Worm (Caenorhabditis elegans): ENCODE measurements around the gene T11G6.4.

DNA sequence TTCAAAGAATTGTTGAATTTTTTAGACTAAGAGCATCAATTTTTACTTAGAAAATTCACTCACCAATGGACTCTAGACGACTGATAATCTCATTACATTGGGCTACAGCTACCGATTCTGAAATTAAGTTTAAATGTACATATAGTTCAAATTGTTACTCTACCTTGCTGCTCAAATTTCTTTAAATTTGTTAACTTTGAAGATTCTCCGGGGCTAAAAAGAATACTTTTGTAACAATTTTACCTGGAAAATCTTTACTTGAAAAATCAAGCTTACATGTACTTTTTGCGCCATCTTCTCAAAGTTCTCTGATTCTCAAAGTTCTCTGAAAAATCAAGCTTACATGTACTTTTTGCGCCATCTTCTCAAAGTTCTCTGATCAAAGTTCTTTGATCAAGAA lies 27.8 kb upstream of the T11G6.4 start, which contains the start of gene sdz-13:
- no peak for TF ChIP-seq snpc-4 (GFP tag; optimal IDR thresholded peaks at IDR 0.05)
- no peak for TF ChIP-seq snpc-4 (tag; optimal IDR thresholded peaks at IDR 0.05)
- no peak for TF ChIP-seq athp-1 (tag; optimal IDR thresholded peaks at IDR 0.05)
- TF ChIP-seq repo-1 (tag; optimal IDR thresholded peaks at IDR 0.05) = no peak
- no peak for TF ChIP-seq him-1 (tag; optimal IDR thresholded peaks at IDR 0.05)
- no peak for TF ChIP-seq ama-1 (optimal IDR thresholded peaks at IDR 0.05)
- TF ChIP-seq ama-1 (GFP tag; optimal IDR thresholded peaks at IDR 0.05) = no peak
- TF ChIP-seq nhr-90 (tag; optimal IDR thresholded peaks at IDR 0.05) = no peak
- TF ChIP-seq F57A8.1 (GFP tag; optimal IDR thresholded peaks at IDR 0.05) = no peak
- no peak for TF ChIP-seq pha-4 (tag; optimal IDR thresholded peaks at IDR 0.05)
- no peak for TF ChIP-seq lsl-1 (GFP tag; optimal IDR thresholded peaks at IDR 0.05)
- TF ChIP-seq mel-28 (tag; optimal IDR thresholded peaks at IDR 0.05; ENCODE audit: borderline replicate concordance) = no peak
- no peak for TF ChIP-seq nhr-27 (tag; optimal IDR thresholded peaks at IDR 0.05)
